Worm (Caenorhabditis elegans) whole organism, midembryonic: ENCODE measurements around the gene K10C2.2.

Source experiments
- T22C8.4 ChIP-seq: fragments of 200-800 bp; sonication (Bioruptor generic); IDR thresholded peaks from 2 replicates; pipeline ENCODE4 v1.3.6; 2022; ENCODE audit warnings: missing genetic modification characterization, missing compliant biosample characterization
- cog-1 ChIP-seq: sonication (generic microtip); optimal IDR thresholded peaks from 2 replicates; lab custom pipeline; 2016; ENCODE audit warnings: missing genetic modification characterization, missing compliant biosample characterization
- flt-1 ChIP-seq: fragments of 200-800 bp; sonication (Bioruptor generic); IDR thresholded peaks from 2 replicates; pipeline ENCODE4 v1.3.6; 2022; ENCODE audit warnings: missing genetic modification characterization, missing compliant biosample characterization
- klf-2 ChIP-seq: fragments of 200-800 bp; sonication (Bioruptor generic); conservative IDR thresholded peaks from 2 replicates; pipeline ENCODE4 v1.3.6; 2022; ENCODE audit warnings: missing genetic modification reagents, missing genetic modification characterization, missing compliant biosample characterization
- med-1 ChIP-seq: sonication (generic microtip); optimal IDR thresholded peaks from 2 replicates; lab custom pipeline; 2017; ENCODE audit warnings: missing genetic modification characterization, mild to moderate bottlenecking, missing compliant biosample characterization, antibody characterized with exemption, missing genetic modification reagents; ENCODE audit not compliant: insufficient read depth
- ref-1 ChIP-seq: fragments of 200-800 bp; sonication (Bioruptor generic); conservative IDR thresholded peaks from 2 replicates; pipeline ENCODE4 v1.3.6; 2022; ENCODE audit warnings: missing genetic modification reagents, missing genetic modification characterization, missing compliant biosample characterization
- tab-1 ChIP-seq: fragments of 200-800 bp; sonication (Bioruptor generic); IDR thresholded peaks from 2 replicates; pipeline ENCODE4 v1.3.6; 2022; ENCODE audit warnings: missing genetic modification characterization, missing compliant biosample characterization
- ztf-23 ChIP-seq: fragments of 200-800 bp; sonication (Bioruptor generic); IDR thresholded peaks from 2 replicates; pipeline ENCODE4 v1.3.6; 2022; ENCODE audit warnings: missing genetic modification reagents, missing genetic modification characterization, missing compliant biosample characterization
- ztf-29 ChIP-seq: fragments of 200-800 bp; sonication (Bioruptor generic); IDR thresholded peaks from 2 replicates; pipeline ENCODE4 v1.3.6; 2022; ENCODE audit warnings: missing genetic modification reagents, missing genetic modification characterization, missing compliant biosample characterization

K10C2.2 gene

DNA sequence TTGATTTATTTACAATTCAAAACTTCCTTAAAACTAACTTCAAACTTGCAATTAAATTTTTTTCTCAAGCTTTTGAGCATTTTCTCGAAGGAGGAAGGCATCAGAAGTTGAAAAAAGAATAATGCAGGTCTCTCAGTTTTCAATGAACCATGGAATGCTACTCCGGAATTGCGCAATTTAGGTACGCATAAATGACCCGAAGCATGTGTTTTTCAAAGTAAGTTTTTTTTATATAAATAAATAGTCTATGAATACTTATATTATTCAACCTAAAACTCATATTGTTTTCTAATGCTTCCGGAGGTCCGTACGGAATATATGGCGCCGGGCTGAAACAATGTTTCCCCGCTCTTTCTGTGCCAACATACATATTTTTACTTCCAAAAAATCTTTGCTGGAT, at the start of gene K10C2.2:
K10C2.2 (minus strand) TSS at position 101 of the 400 bp plus-strand sequence.
- no peak for TF ChIP-seq flt-1 (GFP tag; lab: Robert Waterston, UW)
- TF ChIP-seq klf-2 (GFP tag; lab: Robert Waterston, UW), result no peak
- TF ChIP-seq tab-1 (GFP tag; lab: Robert Waterston, UW), result no peak
- no peak for TF ChIP-seq cog-1 (tag; lab: Kevin White, UChicago)
- TF ChIP-seq ref-1, result no peak
- TF ChIP-seq T22C8.4, result no peak
- no peak for TF ChIP-seq med-1
- TF ChIP-seq ztf-23 (GFP tag; lab: Robert Waterston, UW), result no peak
- no peak for TF ChIP-seq ztf-29 (GFP tag; lab: Robert Waterston, UW)

- no peak for TF ChIP-seq klf-2 (GFP tag; lab: Robert Waterston, UW)
- no peak for TF ChIP-seq ztf-23 (GFP tag; lab: Robert Waterston, UW)
- no peak for TF ChIP-seq ztf-29 (GFP tag; lab: Robert Waterston, UW)
- TF ChIP-seq tab-1 (GFP tag; lab: Robert Waterston, UW), result no peak
- TF ChIP-seq med-1, result no peak
- no peak for TF ChIP-seq cog-1 (tag; lab: Kevin White, UChicago)
- TF ChIP-seq T22C8.4, result no peak
- TF ChIP-seq ref-1, result no peak
- no peak for TF ChIP-seq flt-1 (GFP tag; lab: Robert Waterston, UW)
Observed at ce11 chrX:6476540-6476939, 43.0 kb upstream of the K10C2.2 start, which contains the start of gene C15B12.1. TSS of gene C15B12.1 (plus strand) at chrX:6476810.

- TF ChIP-seq med-1, result no peak
- TF ChIP-seq ref-1, result no peak
- TF ChIP-seq ztf-23 (GFP tag; lab: Robert Waterston, UW), result no peak
- TF ChIP-seq cog-1 (tag; lab: Kevin White, UChicago), result no peak
- TF ChIP-seq flt-1 (GFP tag; lab: Robert Waterston, UW), result no peak
- no peak for TF ChIP-seq ztf-29 (GFP tag; lab: Robert Waterston, UW)
Observed at ce11 chrX:6473698-6474314, 40.2 kb upstream of the K10C2.2 start, which contains the start of the genes C15B12.4 and C15B12.8. TSS of gene C15B12.4 (minus strand) at chrX:6473748. TSS of gene C15B12.8 (plus strand) at chrX:6474264.

ce11 chrX:6468499-6468898, 34.9 kb upstream of the K10C2.2 start, which contains the start of gene C15B12.9:
TSS of gene C15B12.9 (plus strand) at chrX:6468799.
- no peak for TF ChIP-seq ztf-29 (GFP tag; lab: Robert Waterston, UW)
- no peak for TF ChIP-seq klf-2 (GFP tag; lab: Robert Waterston, UW)
- no peak for TF ChIP-seq ztf-23 (GFP tag; lab: Robert Waterston, UW)
- no peak for TF ChIP-seq flt-1 (GFP tag; lab: Robert Waterston, UW)
- no peak for TF ChIP-seq ref-1
- TF ChIP-seq tab-1 (GFP tag; lab: Robert Waterston, UW), result no peak
- no peak for TF ChIP-seq med-1
- TF ChIP-seq cog-1 (tag; lab: Kevin White, UChicago), result no peak
- no peak for TF ChIP-seq T22C8.4

DNA sequence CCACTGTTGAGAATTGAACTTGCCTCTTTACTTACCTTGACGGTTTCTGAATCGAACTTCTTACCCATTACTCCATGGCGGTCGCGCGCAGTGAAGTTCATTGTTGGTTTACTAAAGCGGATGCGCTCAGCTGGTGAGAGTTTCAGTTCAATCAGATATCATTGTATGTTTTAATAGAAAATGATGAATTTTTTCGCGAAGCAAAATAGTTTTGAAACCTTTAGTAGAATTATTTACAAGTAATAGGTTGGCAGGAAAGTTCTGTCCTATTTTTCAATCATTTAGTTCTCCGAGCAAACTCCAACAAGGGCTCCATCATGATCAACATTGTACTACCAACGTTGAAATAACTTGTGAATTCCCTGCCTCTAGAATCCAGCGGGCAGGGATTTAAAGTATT, 33.9 kb upstream of the K10C2.2 start, which contains the start of gene C15B12.3:
C15B12.3 (minus strand) TSS at position 101 of the 400 bp plus-strand sequence.
- TF ChIP-seq T22C8.4, result no peak
- no peak for TF ChIP-seq klf-2 (GFP tag; lab: Robert Waterston, UW)

DNA sequence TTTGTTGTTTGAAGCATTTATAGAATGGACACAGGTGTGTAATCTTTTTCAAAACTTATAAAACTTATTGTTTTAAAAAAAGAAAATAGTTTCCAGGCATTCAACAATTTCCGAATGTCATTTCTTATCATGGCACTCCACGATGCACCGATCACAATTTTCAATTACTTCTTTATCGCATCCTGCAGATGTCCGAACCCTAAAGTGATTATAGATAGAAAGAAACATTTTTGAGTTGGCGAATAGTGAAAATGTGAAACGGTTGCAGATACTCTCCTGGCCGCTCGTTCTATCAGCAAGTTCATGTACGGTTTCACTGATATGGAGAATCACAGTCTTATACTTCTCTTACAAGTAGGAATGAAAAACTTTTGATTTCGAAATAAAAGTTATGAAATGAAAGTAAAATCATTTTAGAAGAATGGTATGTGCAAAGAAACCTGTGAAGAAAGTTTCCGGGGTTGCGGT, 29.4 kb upstream of the K10C2.2 start, which contains the start of gene C15B12.2:
C15B12.2 (plus strand) TSS at position 418 of the 468 bp plus-strand sequence.
- TF ChIP-seq med-1, result no peak
- TF ChIP-seq tab-1 (GFP tag; lab: Robert Waterston, UW), result no peak
- TF ChIP-seq ztf-23 (GFP tag; lab: Robert Waterston, UW), result no peak
- no peak for TF ChIP-seq T22C8.4
- TF ChIP-seq cog-1 (tag; lab: Kevin White, UChicago), result no peak
- no peak for TF ChIP-seq klf-2 (GFP tag; lab: Robert Waterston, UW)
- no peak for TF ChIP-seq ref-1
- no peak for TF ChIP-seq ztf-29 (GFP tag; lab: Robert Waterston, UW)
- no peak for TF ChIP-seq flt-1 (GFP tag; lab: Robert Waterston, UW)

DNA sequence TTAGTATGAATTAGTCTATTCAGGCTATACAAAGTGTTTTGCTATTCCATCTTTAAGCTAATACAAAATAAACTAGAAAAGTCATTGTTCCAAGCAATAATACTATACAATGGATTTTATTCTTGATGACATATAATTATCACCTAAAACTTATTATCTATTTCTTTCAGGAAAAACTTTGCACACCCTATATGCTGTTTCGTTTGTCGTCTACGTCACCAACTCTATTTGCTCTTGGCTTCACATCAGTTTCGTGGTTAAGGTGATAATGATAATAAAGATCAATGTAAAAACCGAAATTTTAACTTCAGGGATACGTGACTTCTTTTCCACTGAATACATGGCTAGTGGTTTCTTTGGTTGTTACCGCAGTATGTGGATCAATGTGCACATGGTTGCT, 28.9 kb upstream of the K10C2.2 start:
- no peak for TF ChIP-seq med-1

DNA sequence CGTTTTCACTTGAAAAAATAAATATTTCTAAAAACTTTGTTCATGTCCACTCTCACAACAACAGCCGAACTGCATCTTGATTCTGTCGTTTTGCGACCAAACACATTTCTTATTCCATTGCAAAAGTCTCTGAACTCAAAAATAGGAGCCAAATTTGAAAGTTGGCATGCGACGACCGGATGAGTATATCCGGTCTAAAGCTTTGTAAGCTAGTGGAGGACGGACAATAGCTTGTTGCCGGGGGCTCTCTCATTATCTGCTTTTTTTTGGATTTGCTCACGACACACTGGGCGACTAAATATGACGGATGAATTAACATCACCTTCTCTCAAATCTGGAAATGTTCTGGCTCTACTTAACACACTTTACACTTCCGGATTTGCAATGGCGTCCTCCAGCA, 28.1 kb upstream of the K10C2.2 start, which contains the start of gene K04E7.1:
K04E7.1 (plus strand) TSS at position 301 of the 400 bp plus-strand sequence.
- TF ChIP-seq tab-1 (GFP tag; lab: Robert Waterston, UW), result no peak
- no peak for TF ChIP-seq ztf-23 (GFP tag; lab: Robert Waterston, UW)
- no peak for TF ChIP-seq ztf-29 (GFP tag; lab: Robert Waterston, UW)
- no peak for TF ChIP-seq klf-2 (GFP tag; lab: Robert Waterston, UW)
- TF ChIP-seq flt-1 (GFP tag; lab: Robert Waterston, UW), result no peak
- no peak for TF ChIP-seq med-1
- no peak for TF ChIP-seq T22C8.4
- TF ChIP-seq ref-1, result no peak
- no peak for TF ChIP-seq cog-1 (tag; lab: Kevin White, UChicago)

DNA sequence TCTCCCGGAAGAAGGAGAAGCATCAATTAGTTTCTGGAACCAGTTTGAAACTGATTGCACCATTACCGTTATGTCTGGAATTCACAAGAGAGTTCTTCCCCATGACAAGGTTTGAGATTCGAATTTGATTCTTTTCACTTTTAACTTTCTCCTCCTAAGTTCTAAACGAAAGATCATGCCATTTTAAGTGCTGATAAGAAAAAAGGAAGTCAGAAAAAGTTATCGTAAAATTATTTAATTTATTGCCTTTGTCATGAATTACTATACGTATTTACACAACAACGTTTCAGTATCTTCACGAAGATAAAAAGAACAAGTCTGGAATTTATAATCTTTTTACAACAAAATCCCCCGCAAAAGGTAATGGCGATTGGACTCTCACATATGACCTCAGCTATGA, 26.5 kb upstream of the K10C2.2 start:
- TF ChIP-seq med-1, result no peak
- no peak for TF ChIP-seq ztf-29 (GFP tag; lab: Robert Waterston, UW)
- no peak for TF ChIP-seq ref-1
- TF ChIP-seq flt-1 (GFP tag; lab: Robert Waterston, UW), result no peak
- TF ChIP-seq tab-1 (GFP tag; lab: Robert Waterston, UW), result no peak
- TF ChIP-seq T22C8.4, result no peak
- TF ChIP-seq klf-2 (GFP tag; lab: Robert Waterston, UW), result no peak
- no peak for TF ChIP-seq ztf-23 (GFP tag; lab: Robert Waterston, UW)
- TF ChIP-seq cog-1 (tag; lab: Kevin White, UChicago), result no peak

- TF ChIP-seq ztf-29 (GFP tag; lab: Robert Waterston, UW), result no peak
- no peak for TF ChIP-seq ztf-23 (GFP tag; lab: Robert Waterston, UW)
- no peak for TF ChIP-seq klf-2 (GFP tag; lab: Robert Waterston, UW)
- no peak for TF ChIP-seq ref-1
- TF ChIP-seq med-1, result no peak
- TF ChIP-seq flt-1 (GFP tag; lab: Robert Waterston, UW), result no peak
Observed at ce11 chrX:6458467-6458866, 24.9 kb upstream of the K10C2.2 start.
